Fruit fly (Drosophila melanogaster) whole organism, embryonic: ENCODE measurements around the gene ND-39.

Experiments
- Bgb ChIP-seq: fragments of 200-800 bp; sonication (Bioruptor generic); IDR thresholded peaks from 2 replicates; pipeline ENCODE4 v1.3.6; 2022; ENCODE audit warnings: missing biosample characterization, missing genetic modification characterization; ENCODE audit not compliant: partially characterized antibody
- CG1024 ChIP-seq: fragments of 200-800 bp; sonication (Bioruptor generic); IDR thresholded peaks from 2 replicates; pipeline ENCODE4 v1.3.6; 2022; ENCODE audit warnings: missing biosample characterization, missing genetic modification characterization
- CG10321 ChIP-seq: fragments of 200-800 bp; sonication (Bioruptor generic); IDR thresholded peaks from 2 replicates; pipeline ENCODE4 v1.3.6; 2022; ENCODE audit warnings: missing biosample characterization, missing genetic modification characterization
- CG10565 ChIP-seq: fragments of 200-800 bp; sonication (Bioruptor generic); optimal IDR thresholded peaks from 3 replicates; lab custom pipeline; 2016; ENCODE audit warnings: missing biosample characterization, mild to moderate bottlenecking, missing genetic modification characterization
- CG11456 ChIP-seq: fragments of 200-800 bp; sonication (Bioruptor generic); IDR thresholded peaks from 3 replicates; pipeline ENCODE4 v1.3.6; 2022; ENCODE audit warnings: missing biosample characterization, missing genetic modification characterization
- CG11723 ChIP-seq: fragments of 200-800 bp; sonication (Bioruptor generic); optimal IDR thresholded peaks from 2 replicates; lab custom pipeline; 2017; ENCODE audit warnings: missing biosample characterization, mild to moderate bottlenecking, missing genetic modification characterization
- CG12219 ChIP-seq: fragments of 200-800 bp; sonication (Bioruptor generic); optimal IDR thresholded peaks from 3 replicates; lab custom pipeline; 2018; ENCODE audit warnings: missing biosample characterization, mild to moderate bottlenecking, missing genetic modification characterization
- CG12391 ChIP-seq: fragments of 200-800 bp; sonication (Bioruptor generic); optimal IDR thresholded peaks from 3 replicates; lab custom pipeline; 2018; ENCODE audit warnings: missing biosample characterization, mild to moderate bottlenecking, missing genetic modification characterization, moderate library complexity
- CG13123 ChIP-seq: fragments of 200-800 bp; sonication (Bioruptor generic); optimal IDR thresholded peaks from 2 replicates; lab custom pipeline; 2016; ENCODE audit warnings: missing biosample characterization, missing genetic modification characterization
- CG1647 ChIP-seq: fragments of 200-800 bp; sonication (Bioruptor generic); optimal IDR thresholded peaks from 3 replicates; lab custom pipeline; 2016; ENCODE audit warnings: missing biosample characterization, missing genetic modification characterization
- CG17912 ChIP-seq: fragments of 200-800 bp; sonication (Bioruptor generic); optimal IDR thresholded peaks from 2 replicates; lab custom pipeline; 2018; ENCODE audit warnings: missing biosample characterization, mild to moderate bottlenecking, missing genetic modification characterization
- CG18599 ChIP-seq: fragments of 200-800 bp; sonication (Bioruptor generic); optimal IDR thresholded peaks from 3 replicates; lab custom pipeline; 2017; ENCODE audit warnings: missing biosample characterization, missing genetic modification characterization, mild to moderate bottlenecking, moderate library complexity, missing genetic modification reagents
- CG2129 ChIP-seq: fragments of 200-800 bp; sonication (Bioruptor generic); IDR thresholded peaks from 2 replicates; pipeline ENCODE4 v1.3.6; 2022; ENCODE audit warnings: missing biosample characterization, missing genetic modification characterization; ENCODE audit not compliant: partially characterized antibody
- CG31388 ChIP-seq: fragments of 200-800 bp; sonication (Bioruptor generic); optimal IDR thresholded peaks from 2 replicates; lab custom pipeline; 2016; ENCODE audit warnings: missing biosample characterization, missing genetic modification characterization
- CG5245 ChIP-seq: fragments of 200-800 bp; sonication (Bioruptor generic); optimal IDR thresholded peaks from 3 replicates; lab custom pipeline; 2016; ENCODE audit warnings: missing biosample characterization, missing genetic modification characterization
- CG8281 ChIP-seq: fragments of 200-800 bp; sonication (Bioruptor generic); optimal IDR thresholded peaks from 2 replicates; lab custom pipeline; 2018; ENCODE audit warnings: missing biosample characterization, mild to moderate bottlenecking, missing genetic modification characterization, moderate library complexity
- CTCF ChIP-seq: fragments of 200-800 bp; sonication (Bioruptor generic); optimal IDR thresholded peaks from 2 replicates; lab custom pipeline; 2017; ENCODE audit warnings: missing biosample characterization, mild to moderate bottlenecking, missing genetic modification characterization, moderate library complexity
- D19B ChIP-seq: fragments of 200-800 bp; sonication (Bioruptor generic); optimal IDR thresholded peaks from 2 replicates; lab custom pipeline; 2017; ENCODE audit warnings: missing biosample characterization, mild to moderate bottlenecking, missing genetic modification characterization
- Dad ChIP-seq: fragments of 200-800 bp; sonication (Bioruptor generic); optimal IDR thresholded peaks from 3 replicates; lab custom pipeline; 2016; ENCODE audit warnings: missing biosample characterization, missing genetic modification characterization
- Meics ChIP-seq: fragments of 200-800 bp; sonication (Bioruptor generic); optimal IDR thresholded peaks from 2 replicates; lab custom pipeline; 2017; ENCODE audit warnings: missing biosample characterization, mild to moderate bottlenecking, missing genetic modification characterization
- NFAT ChIP-seq: fragments of 200-800 bp; sonication (Bioruptor generic); IDR thresholded peaks from 2 replicates; pipeline ENCODE4 v1.3.6; 2022; ENCODE audit warnings: missing biosample characterization, missing genetic modification characterization
- NK7.1 ChIP-seq: fragments of 200-800 bp; sonication (Bioruptor generic); optimal IDR thresholded peaks from 3 replicates; lab custom pipeline; 2016; ENCODE audit warnings: missing biosample characterization, missing genetic modification characterization
- Oaz ChIP-seq: fragments of 200-800 bp; sonication (Bioruptor generic); IDR thresholded peaks from 2 replicates; pipeline ENCODE4 v1.3.6; 2022; ENCODE audit warnings: missing biosample characterization, missing genetic modification characterization
- PHDP ChIP-seq: fragments of 200-800 bp; sonication (Bioruptor generic); optimal IDR thresholded peaks from 3 replicates; lab custom pipeline; 2018; ENCODE audit warnings: missing biosample characterization, mild to moderate bottlenecking, missing genetic modification characterization, moderate library complexity
- Side ChIP-seq: fragments of 200-800 bp; sonication (Bioruptor generic); optimal IDR thresholded peaks from 2 replicates; lab custom pipeline; 2016; ENCODE audit warnings: missing biosample characterization, missing genetic modification characterization
- Sox102F ChIP-seq: fragments of 200-800 bp; sonication (Bioruptor generic); optimal IDR thresholded peaks from 2 replicates; lab custom pipeline; 2018; ENCODE audit warnings: missing biosample characterization, mild to moderate bottlenecking, missing genetic modification characterization, moderate library complexity
- Spps ChIP-seq: fragments of 200-800 bp; sonication (Bioruptor generic); optimal IDR thresholded peaks from 2 replicates; lab custom pipeline; 2018; ENCODE audit warnings: missing biosample characterization, mild to moderate bottlenecking, missing genetic modification characterization
- aop ChIP-seq: fragments of 200-800 bp; sonication (Bioruptor generic); IDR thresholded peaks from 2 replicates; pipeline ENCODE4 v1.3.6; 2022; ENCODE audit warnings: missing biosample characterization, missing genetic modification characterization
- br ChIP-seq: fragments of >200 bp; optimal IDR thresholded peaks from 2 replicates; lab custom pipeline; 2017
- caup ChIP-seq: fragments of 200-800 bp; sonication (Bioruptor generic); optimal IDR thresholded peaks from 3 replicates; lab custom pipeline; 2017; ENCODE audit warnings: missing biosample characterization, mild to moderate bottlenecking, missing genetic modification characterization, moderate library complexity; ENCODE audit not compliant: severe bottlenecking
- dmrt99B ChIP-seq: fragments of 200-800 bp; sonication (Bioruptor generic); optimal IDR thresholded peaks from 2 replicates; lab custom pipeline; 2018; ENCODE audit warnings: missing biosample characterization, mild to moderate bottlenecking, missing genetic modification characterization, moderate library complexity
- ems ChIP-seq: fragments of 200-800 bp; sonication (Bioruptor generic); optimal IDR thresholded peaks from 3 replicates; lab custom pipeline; 2016; ENCODE audit warnings: missing biosample characterization, missing genetic modification characterization
- ewg ChIP-seq: fragments of 200-800 bp; sonication (Bioruptor generic); optimal IDR thresholded peaks from 3 replicates; lab custom pipeline; 2017; ENCODE audit warnings: mild to moderate bottlenecking, missing biosample characterization, missing genetic modification reagents, missing genetic modification characterization
- gce ChIP-seq: fragments of 200-800 bp; sonication (Bioruptor generic); IDR thresholded peaks from 3 replicates; pipeline ENCODE4 v1.3.6; 2022; ENCODE audit warnings: missing biosample characterization, missing genetic modification characterization
- ham ChIP-seq: fragments of 200-800 bp; sonication (Bioruptor generic); IDR thresholded peaks from 2 replicates; pipeline ENCODE4 v1.3.6; 2022; ENCODE audit warnings: missing biosample characterization, missing genetic modification characterization
- hkb ChIP-seq, 2 experiments: fragments of 200-800 bp in 1 of 2; fragments of >200 bp in 1 of 2; sonication (Bioruptor generic) in 1 of 2; IDR thresholded peaks in 1 of 2; optimal IDR thresholded peaks in 1 of 2; 2 replicates each; pipeline versions ENCODE4 v1.3.6 to Lab custom; 2017 to 2022; ENCODE audit warnings: missing biosample characterization in 1 of 2, missing genetic modification characterization in 1 of 2
- lbe ChIP-seq: fragments of 200-800 bp; sonication (Bioruptor generic); optimal IDR thresholded peaks from 2 replicates; lab custom pipeline; 2016; ENCODE audit warnings: missing biosample characterization, mild to moderate bottlenecking, missing genetic modification characterization
- nerfin-1 ChIP-seq: fragments of 200-800 bp; sonication (Bioruptor generic); optimal IDR thresholded peaks from 3 replicates; lab custom pipeline; 2019; ENCODE audit warnings: missing biosample characterization, mild to moderate bottlenecking, missing genetic modification characterization, moderate library complexity
- p53 ChIP-seq: fragments of 200-800 bp; sonication (Bioruptor generic); optimal IDR thresholded peaks from 2 replicates; lab custom pipeline; 2016; ENCODE audit warnings: missing biosample characterization, missing genetic modification characterization
- pum ChIP-seq: fragments of 200-800 bp; sonication (Bioruptor generic); optimal IDR thresholded peaks from 2 replicates; lab custom pipeline; 2016; ENCODE audit warnings: missing biosample characterization, missing genetic modification characterization
- pzg ChIP-seq: fragments of 200-800 bp; sonication (Bioruptor generic); optimal IDR thresholded peaks from 3 replicates; lab custom pipeline; 2018; ENCODE audit warnings: missing biosample characterization, mild to moderate bottlenecking, missing genetic modification characterization, moderate library complexity
- row ChIP-seq: fragments of 200-800 bp; sonication (Bioruptor generic); IDR thresholded peaks from 3 replicates; pipeline ENCODE4 v1.3.6; 2022; ENCODE audit warnings: missing biosample characterization, missing genetic modification characterization
- slou ChIP-seq: fragments of 200-800 bp; sonication (Bioruptor generic); optimal IDR thresholded peaks from 3 replicates; lab custom pipeline; 2016; ENCODE audit warnings: missing biosample characterization, missing genetic modification characterization
- ssp ChIP-seq: fragments of 200-800 bp; sonication (Bioruptor generic); IDR thresholded peaks from 2 replicates; pipeline ENCODE4 v1.3.6; 2022; ENCODE audit warnings: missing biosample characterization, missing genetic modification characterization
- trem ChIP-seq: fragments of 200-800 bp; optimal IDR thresholded peaks from 3 replicates; lab custom pipeline; 2019; ENCODE audit warnings: missing biosample characterization, mild to moderate bottlenecking, missing genetic modification characterization, moderate library complexity
- ttk ChIP-seq: fragments of 200-800 bp; sonication (Bioruptor generic); IDR thresholded peaks from 2 replicates; pipeline ENCODE4 v2.1.2; 2022; ENCODE audit warnings: missing biosample characterization, missing genetic modification characterization
- tup ChIP-seq: fragments of 200-800 bp; sonication (Bioruptor generic); optimal IDR thresholded peaks from 2 replicates; lab custom pipeline; 2016; ENCODE audit warnings: missing biosample characterization, mild to moderate bottlenecking, missing genetic modification characterization, moderate library complexity
- unc-4 ChIP-seq: fragments of 200-800 bp; sonication (Bioruptor generic); IDR thresholded peaks from 2 replicates; pipeline ENCODE4 v1.3.6; 2022; ENCODE audit warnings: missing biosample characterization, missing genetic modification characterization; ENCODE audit not compliant: partially characterized antibody
- vfl ChIP-seq: fragments of 200-800 bp; sonication (Bioruptor generic); optimal IDR thresholded peaks from 2 replicates; lab custom pipeline; 2016; ENCODE audit warnings: missing biosample characterization, missing genetic modification characterization
- vvl ChIP-seq: fragments of 200-800 bp; sonication (Bioruptor generic); IDR thresholded peaks from 2 replicates; pipeline ENCODE4 v1.3.6; 2022; ENCODE audit warnings: missing biosample characterization, missing genetic modification characterization

ND-39 gene

dm6 chr3L:20516519-20517178 is 24.8 kb downstream of the ND-39 start (continued):
- TF ChIP-seq hkb (optimal IDR thresholded peaks at IDR 0.05; lab: Kevin White, UChicago) = no peak
- TF ChIP-seq hkb (GFP tag; IDR thresholded peaks at IDR 0.05; lab: Robert Waterston, UW) = peak; percentile 16; the same call in 1 of the 2 replicates
- peak; percentile 83 for TF ChIP-seq row
- peak; percentile 38 for TF ChIP-seq CG17912 (GFP tag; lab: Kevin White, UChicago)
- TF ChIP-seq p53 (GFP tag; lab: Kevin White, UChicago) = no peak
- no peak for TF ChIP-seq vfl (GFP tag; lab: Kevin White, UChicago)
- no peak for TF ChIP-seq D19B (GFP tag; lab: Kevin White, UChicago)
- TF ChIP-seq PHDP (tag; lab: Kevin White, UChicago) = peak; percentile 45
- no peak for TF ChIP-seq CG10565 (GFP tag; lab: Kevin White, UChicago)
- peak; percentile 67 for TF ChIP-seq Sox102F (GFP tag; lab: Kevin White, UChicago)
- TF ChIP-seq Dad (GFP tag; lab: Kevin White, UChicago) = no peak
- peak; percentile 61 for TF ChIP-seq CG12391
- TF ChIP-seq unc-4 (GFP tag; lab: Robert Waterston, UW) = no peak
- TF ChIP-seq ssp = no peak
- no peak for TF ChIP-seq CTCF
- TF ChIP-seq ham = no peak
- TF ChIP-seq CG8281 (tag; lab: Kevin White, UChicago) = no peak
- TF ChIP-seq CG2129 (GFP tag; lab: Robert Waterston, UW) = no peak
- no peak for TF ChIP-seq aop (GFP tag; lab: Robert Waterston, UW)
- TF ChIP-seq Side (GFP tag; lab: Kevin White, UChicago) = no peak
- no peak for TF ChIP-seq ewg (GFP tag; lab: Kevin White, UChicago)
- TF ChIP-seq NK7.1 (GFP tag; lab: Kevin White, UChicago) = no peak
- peak; percentile 37 for TF ChIP-seq Meics (GFP tag; lab: Kevin White, UChicago)
- TF ChIP-seq trem (tag; lab: Kevin White, UChicago) = peak; percentile 29
- TF ChIP-seq CG18599 (GFP tag; lab: Kevin White, UChicago) = peak; percentile 55
- no peak for TF ChIP-seq slou (GFP tag; lab: Kevin White, UChicago)
- no peak for TF ChIP-seq CG13123 (GFP tag; lab: Kevin White, UChicago)
- TF ChIP-seq Bgb (GFP tag; lab: Robert Waterston, UW) = peak; percentile 68
- no peak for TF ChIP-seq pum (GFP tag; lab: Kevin White, UChicago)
- TF ChIP-seq br (lab: Kevin White, UChicago) = no peak
- TF ChIP-seq nerfin-1 = no peak
- TF ChIP-seq CG5245 (GFP tag; lab: Kevin White, UChicago) = no peak
- no peak for TF ChIP-seq CG11723 (GFP tag; lab: Kevin White, UChicago)
- no peak for TF ChIP-seq NFAT (GFP tag; lab: Robert Waterston, UW)
- TF ChIP-seq tup (GFP tag; lab: Kevin White, UChicago) = no peak
- TF ChIP-seq pzg (GFP tag; lab: Kevin White, UChicago) = no peak
- peak; percentile 45; the same call in 1 of the 2 replicates for TF ChIP-seq ttk (GFP tag; lab: Robert Waterston, UW)
- no peak for TF ChIP-seq CG1647 (GFP tag; lab: Kevin White, UChicago)
- TF ChIP-seq CG12219 (GFP tag; lab: Kevin White, UChicago) = peak; percentile 12
- no peak for TF ChIP-seq Oaz (GFP tag; lab: Robert Waterston, UW)
- TF ChIP-seq CG10321 (GFP tag; lab: Robert Waterston, UW) = 0 out of 2 replicates have a peak, but pooled peaks have one; percentile 10
- peak; percentile 19; the same call in 1 of the 2 replicates for TF ChIP-seq vvl (GFP tag; lab: Robert Waterston, UW)
- peak; percentile 4 for TF ChIP-seq caup (GFP tag; lab: Kevin White, UChicago)
- no peak for TF ChIP-seq CG1024
- peak; percentile 41 for TF ChIP-seq dmrt99B (tag; lab: Kevin White, UChicago)
- TF ChIP-seq gce (GFP tag; lab: Robert Waterston, UW) = 0 out of 3 replicates have a peak, but pooled peaks have one; percentile 53
- TF ChIP-seq CG31388 (GFP tag; lab: Kevin White, UChicago) = no peak
- no peak for TF ChIP-seq CG11456 (GFP tag; lab: Robert Waterston, UW)
- TF ChIP-seq ems = no peak
- TF ChIP-seq Spps (tag; lab: Kevin White, UChicago) = peak; percentile 17
- TF ChIP-seq lbe (GFP tag; lab: Kevin White, UChicago) = no peak
